Fruit fly (Drosophila melanogaster): ENCODE results near the gene side-VII.

- TF ChIP-seq CG16779 (tag; optimal IDR thresholded peaks at IDR 0.05) (no peak), Blimp-1 (GFP tag; optimal IDR thresholded peaks at IDR 0.05) (no peak), CG8632 (GFP tag; optimal IDR thresholded peaks at IDR 0.05) (no peak), CG11902 (GFP tag; optimal IDR thresholded peaks at IDR 0.05) (no peak), CG34406 (GFP tag; optimal IDR thresholded peaks at IDR 0.05) (no peak), Hr39 (GFP tag; optimal IDR thresholded peaks at IDR 0.05) (no peak), svp (GFP tag) (no peak), Hr4 (GFP tag; optimal IDR thresholded peaks at IDR 0.05) (no peak), CG6163 (GFP tag; IDR thresholded peaks at IDR 0.05) (no peak)
Measured at dm6 chr3R:9700513-9700912, 39.3 kb downstream of the side-VII start.
